Worm (Caenorhabditis elegans) whole organism, L3 larva: Measurements from ENCODE around the gene C50B6.9.
A peak's percentile ranks its signal among the peaks of the same experiment; 100 is the strongest.

Experiments
- R02D3.7 ChIP-seq: fragments of 150-350 bp; optimal IDR thresholded peaks from 2 replicates; lab custom pipeline; 2014; ENCODE audit warnings: missing biosample characterization, missing genetic modification characterization
- ZK546.5 ChIP-seq: sonication (generic microtip); optimal IDR thresholded peaks from 2 replicates; lab custom pipeline; 2017; ENCODE audit warnings: missing biosample characterization, missing genetic modification characterization
- aly-2 ChIP-seq: fragments of 150-350 bp; optimal IDR thresholded peaks from 2 replicates; lab custom pipeline; 2014; ENCODE audit warnings: missing biosample characterization, missing genetic modification characterization
- ceh-28 ChIP-seq: fragments of 150-350 bp; optimal IDR thresholded peaks from 2 replicates; lab custom pipeline; 2014; ENCODE audit warnings: missing biosample characterization, missing genetic modification reagents, missing genetic modification characterization
- ceh-82 ChIP-seq: fragments of 150-350 bp; optimal IDR thresholded peaks from 2 replicates; lab custom pipeline; 2014; ENCODE audit warnings: missing biosample characterization, missing genetic modification characterization
- ceh-9 ChIP-seq: sonication (generic microtip); optimal IDR thresholded peaks from 2 replicates; lab custom pipeline; 2018; ENCODE audit warnings: missing biosample characterization, missing genetic modification characterization
- daf-12 ChIP-seq: fragments of 150-350 bp; optimal IDR thresholded peaks from 2 replicates; lab custom pipeline; 2014; ENCODE audit warnings: missing biosample characterization, missing genetic modification reagents, missing genetic modification characterization
- egl-27 ChIP-seq: sonication (generic microtip); optimal IDR thresholded peaks from 4 replicates; lab custom pipeline; 2017; ENCODE audit warnings: missing biosample characterization, missing genetic modification reagents, missing genetic modification characterization
- egl-5 ChIP-seq: fragments of 150-350 bp; optimal IDR thresholded peaks from 2 replicates; lab custom pipeline; 2017; ENCODE audit warnings: missing biosample characterization, missing genetic modification reagents, missing genetic modification characterization, inconsistent platforms
- elt-1 ChIP-seq: fragments of 150-350 bp; optimal IDR thresholded peaks from 2 replicates; lab custom pipeline; 2014; ENCODE audit warnings: missing biosample characterization, missing genetic modification characterization
- elt-2 ChIP-seq: sonication (generic microtip); optimal IDR thresholded peaks from 2 replicates; lab custom pipeline; 2016; ENCODE audit warnings: missing genetic modification reagents, mild to moderate bottlenecking, missing genetic modification characterization, missing compliant biosample characterization
- elt-3 ChIP-seq, 3 experiments: fragments of 150-350 bp in 1 of 3; sonication (generic microtip) in 2 of 3; optimal IDR thresholded peaks; 2 replicates in 2 of 3; 4 replicates in 1 of 3; lab custom pipeline; 2014 to 2017; ENCODE audit warnings: missing biosample characterization in 3 of 3, missing genetic modification characterization in 3 of 3
- eor-1 ChIP-seq, 2 experiments: fragments of 150-350 bp; optimal IDR thresholded peaks; 2 replicates each; lab custom pipeline; 2014 to 2018; ENCODE audit warnings: missing biosample characterization in 2 of 2, missing genetic modification characterization in 2 of 2
- fkh-10 ChIP-seq: sonication (generic microtip); optimal IDR thresholded peaks from 2 replicates; lab custom pipeline; 2017; ENCODE audit warnings: missing biosample characterization, missing genetic modification reagents, missing genetic modification characterization
- fkh-2 ChIP-seq: fragments of 150-350 bp; optimal IDR thresholded peaks from 2 replicates; lab custom pipeline; 2014; ENCODE audit warnings: missing biosample characterization, missing genetic modification reagents, missing genetic modification characterization
- fos-1 ChIP-seq: fragments of 150-350 bp; optimal IDR thresholded peaks from 2 replicates; lab custom pipeline; 2014; ENCODE audit warnings: missing biosample characterization, missing genetic modification characterization
- jun-1 ChIP-seq: fragments of 150-350 bp; optimal IDR thresholded peaks from 2 replicates; lab custom pipeline; 2014; ENCODE audit warnings: missing biosample characterization, missing genetic modification reagents, missing genetic modification characterization
- lin-15B ChIP-seq: fragments of 150-350 bp; optimal IDR thresholded peaks from 2 replicates; lab custom pipeline; 2014; ENCODE audit warnings: missing biosample characterization, missing genetic modification characterization
- lsy-12 ChIP-seq: sonication (generic microtip); optimal IDR thresholded peaks from 2 replicates; lab custom pipeline; 2016; ENCODE audit warnings: mild to moderate bottlenecking, missing genetic modification characterization, missing compliant biosample characterization
- mdl-1 ChIP-seq: fragments of 150-350 bp; optimal IDR thresholded peaks from 2 replicates; lab custom pipeline; 2014; ENCODE audit warnings: missing biosample characterization, missing genetic modification characterization
- mml-1 ChIP-seq: fragments of 150-350 bp; sonication (generic microtip); optimal IDR thresholded peaks from 3 replicates; lab custom pipeline; 2014; ENCODE audit warnings: missing biosample characterization, missing genetic modification characterization
- nfya-1 ChIP-seq: sonication (generic microtip); optimal IDR thresholded peaks from 2 replicates; lab custom pipeline; 2017; ENCODE audit warnings: missing genetic modification characterization, mild to moderate bottlenecking, missing compliant biosample characterization, antibody characterized with exemption, moderate library complexity; ENCODE audit not compliant: insufficient read depth
- nhr-11 ChIP-seq: fragments of 150-350 bp; optimal IDR thresholded peaks from 2 replicates; lab custom pipeline; 2014; ENCODE audit warnings: missing biosample characterization, missing genetic modification characterization
- nhr-23 ChIP-seq: fragments of 150-350 bp; optimal IDR thresholded peaks from 2 replicates; lab custom pipeline; 2014; ENCODE audit warnings: missing biosample characterization, missing genetic modification reagents, missing genetic modification characterization
- nhr-237 ChIP-seq: fragments of 150-350 bp; optimal IDR thresholded peaks from 2 replicates; lab custom pipeline; 2014; ENCODE audit warnings: missing biosample characterization, missing genetic modification characterization
- nhr-25 ChIP-seq: sonication (generic microtip); optimal IDR thresholded peaks from 2 replicates; lab custom pipeline; 2017; ENCODE audit warnings: missing biosample characterization, missing genetic modification characterization
- nhr-43 ChIP-seq: sonication (generic microtip); optimal IDR thresholded peaks from 2 replicates; lab custom pipeline; 2016; ENCODE audit warnings: mild to moderate bottlenecking, missing genetic modification characterization, missing compliant biosample characterization; ENCODE audit not compliant: poor library complexity, severe bottlenecking
- nhr-67 ChIP-seq: fragments of 150-350 bp; optimal IDR thresholded peaks from 2 replicates; lab custom pipeline; 2014; ENCODE audit warnings: missing biosample characterization, missing genetic modification characterization
- nhr-76 ChIP-seq: fragments of 150-350 bp; sonication (generic microtip); optimal IDR thresholded peaks from 5 replicates; lab custom pipeline; 2014; ENCODE audit warnings: missing biosample characterization, missing genetic modification characterization
- nhr-77 ChIP-seq: fragments of 150-350 bp; optimal IDR thresholded peaks from 2 replicates; lab custom pipeline; 2014; ENCODE audit warnings: missing biosample characterization, missing genetic modification characterization
- pha-4 ChIP-seq: fragments of 150-350 bp; optimal IDR thresholded peaks from 2 replicates; lab custom pipeline; 2014; ENCODE audit warnings: missing biosample characterization, missing genetic modification reagents, missing genetic modification characterization
- pqm-1 ChIP-seq: fragments of 150-350 bp; optimal IDR thresholded peaks from 2 replicates; lab custom pipeline; 2017; ENCODE audit warnings: missing biosample characterization, missing genetic modification characterization, inconsistent platforms
- sea-2 ChIP-seq: fragments of 150-350 bp; sonication (generic microtip); optimal IDR thresholded peaks from 4 replicates; lab custom pipeline; 2014; ENCODE audit warnings: missing biosample characterization, missing genetic modification reagents, missing genetic modification characterization
- skn-1 ChIP-seq: fragments of 150-350 bp; optimal IDR thresholded peaks from 2 replicates; lab custom pipeline; 2014; ENCODE audit warnings: missing biosample characterization, missing genetic modification characterization
- snpc-4 ChIP-seq: fragments of 150-350 bp; optimal IDR thresholded peaks from 2 replicates; lab custom pipeline; 2014; ENCODE audit warnings: missing biosample characterization, missing genetic modification characterization
- tbx-2 ChIP-seq: sonication (generic microtip); optimal IDR thresholded peaks from 2 replicates; lab custom pipeline; 2016; ENCODE audit warnings: mild to moderate bottlenecking, missing genetic modification characterization, missing compliant biosample characterization
- unc-39 ChIP-seq: sonication (generic microtip); optimal IDR thresholded peaks from 4 replicates; lab custom pipeline; 2017; ENCODE audit warnings: missing biosample characterization, missing genetic modification characterization
- unc-62 ChIP-seq: fragments of 150-350 bp; sonication (generic microtip); optimal IDR thresholded peaks from 4 replicates; lab custom pipeline; 2014; ENCODE audit warnings: missing biosample characterization, missing genetic modification reagents, missing genetic modification characterization
- ztf-11 ChIP-seq: fragments of 150-350 bp; optimal IDR thresholded peaks from 2 replicates; lab custom pipeline; 2014; ENCODE audit warnings: missing biosample characterization, missing genetic modification characterization

C50B6.9 gene

ce11 chrV:13333386-13334180, 2.6 kb upstream of the C50B6.9 start, which contains the start of gene nhr-168:
Gene nhr-168, minus strand, starts transcription at chrV:13333871.
- TF ChIP-seq nhr-23 (tag; lab: Kevin White, UChicago) (peak; percentile 52), fos-1 (tag; lab: Kevin White, UChicago) (no peak), pqm-1 (tag; lab: Kevin White, UChicago) (peak; percentile 68), nhr-25 (tag; lab: Kevin White, UChicago) (peak; percentile 28), mdl-1 (tag; lab: Kevin White, UChicago) (no peak), elt-2 (tag; lab: Kevin White, UChicago) (peak; percentile 77), jun-1 (peak; percentile 34), elt-1 (tag; lab: Kevin White, UChicago) (peak; percentile 96)

- TF ChIP-seq unc-62 (GFP tag; lab: Kevin White, UChicago), result no peak
- TF ChIP-seq nhr-77 (tag; lab: Kevin White, UChicago), result no peak
- TF ChIP-seq nhr-43 (tag; lab: Kevin White, UChicago), result no peak
- TF ChIP-seq egl-5, result no peak
- no peak for TF ChIP-seq snpc-4 (tag; lab: Kevin White, UChicago)
- no peak for TF ChIP-seq lsy-12 (tag; lab: Kevin White, UChicago)
- TF ChIP-seq nhr-23 (tag; lab: Kevin White, UChicago), result no peak
- TF ChIP-seq ceh-82 (tag; lab: Kevin White, UChicago), result no peak
- no peak for TF ChIP-seq lin-15B
- no peak for TF ChIP-seq R02D3.7 (tag; lab: Kevin White, UChicago)
- no peak for TF ChIP-seq mml-1 (tag; lab: Kevin White, UChicago)
- no peak for TF ChIP-seq ztf-11 (tag; lab: Kevin White, UChicago)
- TF ChIP-seq nhr-25 (tag; lab: Kevin White, UChicago), result no peak
- no peak for TF ChIP-seq ceh-28
- no peak for TF ChIP-seq fkh-10 (GFP tag; lab: Kevin White, UChicago)
- TF ChIP-seq, all 47 proteins: peak for 0
These were observed 1.7 kb upstream of the C50B6.9 start for ce11 chrV:13334447-13334846.

ce11 chrV:13338037-13338436, 1.9 kb downstream of the C50B6.9 start:
- TF ChIP-seq mdl-1 (tag; lab: Kevin White, UChicago) (no peak), nhr-11 (tag; lab: Kevin White, UChicago) (no peak), eor-1 (tag; optimal IDR thresholded peaks at IDR 0.05; lab: Kevin White, UChicago) (no peak), ceh-82 (tag; lab: Kevin White, UChicago) (no peak), unc-39 (tag; lab: Kevin White, UChicago) (no peak), jun-1 (no peak), ZK546.5 (no peak), pha-4 (tag; lab: Kevin White, UChicago) (no peak), nhr-76 (tag; lab: Kevin White, UChicago) (no peak), egl-5 (no peak), nhr-67 (tag; lab: Kevin White, UChicago) (no peak), sea-2 (GFP tag; lab: Kevin White, UChicago) (no peak)

ce11 chrV:13339633-13340290, 3.6 kb downstream of the C50B6.9 start, which contains the start of the genes str-4 and lgc-48:
Gene str-4, minus strand, starts transcription at chrV:13339733.
Gene lgc-48, plus strand, starts transcription at chrV:13340240.
- no peak for TF ChIP-seq nhr-237 (tag; lab: Kevin White, UChicago)
- TF ChIP-seq nfya-1 (tag; lab: Kevin White, UChicago), result no peak
- no peak for TF ChIP-seq pqm-1 (tag; lab: Kevin White, UChicago)
- TF ChIP-seq nhr-25 (tag; lab: Kevin White, UChicago), result no peak
- no peak for TF ChIP-seq daf-12 (tag; lab: Kevin White, UChicago)
- TF ChIP-seq egl-27, result no peak
- no peak for TF ChIP-seq skn-1 (tag; lab: Kevin White, UChicago)
- TF ChIP-seq R02D3.7 (tag; lab: Kevin White, UChicago), result no peak
- TF ChIP-seq eor-1 (tag; optimal IDR thresholded peaks at IDR 0.05; lab: Kevin White, UChicago), result no peak
- TF ChIP-seq elt-3 (tag; optimal IDR thresholded peaks at IDR 0.05; lab: Kevin White, UChicago), result no peak
- no peak for TF ChIP-seq fkh-2 (tag; lab: Kevin White, UChicago)
- no peak for TF ChIP-seq sea-2 (GFP tag; lab: Kevin White, UChicago)
- TF ChIP-seq elt-2 (tag; lab: Kevin White, UChicago), result no peak
- TF ChIP-seq ceh-9 (tag; lab: Kevin White, UChicago), result no peak
- no peak for TF ChIP-seq tbx-2 (tag; lab: Kevin White, UChicago)
- TF ChIP-seq aly-2 (tag; lab: Kevin White, UChicago), result no peak
- TF ChIP-seq ztf-11 (tag; lab: Kevin White, UChicago), result no peak
